Worm (Caenorhabditis elegans): ENCODE results near the gene C06E4.2.

ce11 chrIV:7325698-7326097, 48.9 kb downstream of the C06E4.2 start:
- TF ChIP-seq hnd-1 (tag; optimal IDR thresholded peaks at IDR 0.05) (no peak), ama-1 (optimal IDR thresholded peaks at IDR 0.05) (no peak), flt-1 (GFP tag; IDR thresholded peaks at IDR 0.05) (no peak), sea-1 (GFP tag; conservative IDR thresholded peaks at IDR 0.05) (no peak), tra-4 (tag; optimal IDR thresholded peaks at IDR 0.05) (no peak), hmg-4 (GFP tag; optimal IDR thresholded peaks at IDR 0.05) (no peak), ets-7 (tag; optimal IDR thresholded peaks at IDR 0.05) (no peak), ceh-13 (GFP tag; optimal IDR thresholded peaks at IDR 0.05) (no peak), tbx-11 (GFP tag; IDR thresholded peaks at IDR 0.05) (no peak)
